Fruit fly (Drosophila melanogaster): ENCODE data around the gene ph-p.

Gene ph-p

DNA sequence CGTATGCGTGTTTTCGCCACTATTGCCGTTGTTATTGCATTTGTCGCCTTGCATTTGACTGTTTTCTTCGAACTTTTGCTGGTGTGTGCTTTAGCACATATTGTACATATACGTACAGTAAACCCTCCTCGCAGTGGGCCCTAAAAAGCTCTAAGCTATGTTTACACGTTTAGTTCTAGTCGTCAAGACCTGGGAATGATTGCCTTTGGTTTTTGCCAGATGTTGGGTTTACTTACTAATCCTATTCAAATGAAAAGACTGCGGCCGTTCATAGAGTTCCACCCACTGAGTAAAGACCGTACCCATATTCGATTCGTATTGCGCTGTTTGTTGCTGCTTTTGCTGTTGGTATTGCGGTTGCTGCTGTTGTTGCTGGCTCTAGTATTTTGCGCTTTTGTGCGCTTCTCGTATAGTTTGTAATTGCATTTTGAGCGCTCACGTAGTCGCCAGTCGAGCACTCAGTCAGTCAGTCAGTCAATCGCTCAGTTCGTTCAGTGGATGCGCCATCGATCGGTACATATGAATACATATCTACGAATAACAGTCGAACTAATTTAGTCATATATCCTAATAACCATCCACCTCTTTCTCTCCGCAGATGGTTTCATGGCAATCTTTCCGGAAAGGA, 30.3 kb downstream of the ph-p start (continued):
- TF ChIP-seq achi (GFP tag; optimal IDR thresholded peaks at IDR 0.05) (peak; percentile 49), CG10631 (GFP tag; optimal IDR thresholded peaks at IDR 0.05) (peak; percentile 10), Blimp-1 (GFP tag; optimal IDR thresholded peaks at IDR 0.05) (no peak), svp (GFP tag) (peak; percentile 9), CG9139 (GFP tag; optimal IDR thresholded peaks at IDR 0.05) (no peak), CG3032 (tag; optimal IDR thresholded peaks at IDR 0.05) (no peak), fd59A (GFP tag; optimal IDR thresholded peaks at IDR 0.05) (no peak), CG6163 (GFP tag; IDR thresholded peaks at IDR 0.05) (peak; percentile 84)

DNA sequence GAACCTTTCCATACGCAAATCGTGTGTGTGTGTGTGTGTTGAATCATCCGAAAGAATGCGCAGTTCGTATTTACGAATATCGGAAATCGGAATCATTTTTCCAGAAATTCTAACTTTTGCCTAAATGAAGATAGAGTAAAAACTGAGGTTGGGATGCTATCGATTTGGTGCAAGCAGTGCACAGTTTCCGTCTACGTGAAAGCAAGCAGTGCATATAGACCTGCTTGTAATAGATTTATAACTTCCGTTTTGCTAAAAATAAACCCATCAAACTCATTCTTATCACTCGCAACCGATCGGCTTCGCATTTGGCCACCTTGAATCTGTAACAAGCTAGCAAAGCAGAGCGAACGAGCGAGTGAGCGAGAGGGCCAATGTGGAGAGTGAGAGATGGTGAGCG, 31.8 kb downstream of the ph-p start:
- TF ChIP-seq cyc (GFP tag; optimal IDR thresholded peaks at IDR 0.05) = no peak
- no peak for TF ChIP-seq dsx (GFP tag; optimal IDR thresholded peaks at IDR 0.05; ENCODE audit: poor library complexity, severe bottlenecking)
- TF ChIP-seq fd59A (GFP tag; optimal IDR thresholded peaks at IDR 0.05) = no peak
- no peak for TF ChIP-seq Sox102F (GFP tag; optimal IDR thresholded peaks at IDR 0.05)
- TF ChIP-seq CG6163 (GFP tag; IDR thresholded peaks at IDR 0.05) = no peak
- TF ChIP-seq Sox14 (GFP tag; optimal IDR thresholded peaks at IDR 0.05) = no peak
- TF ChIP-seq esn (GFP tag; optimal IDR thresholded peaks at IDR 0.05) = no peak
- no peak for TF ChIP-seq CG4318 (GFP tag; optimal IDR thresholded peaks at IDR 0.05)

DNA sequence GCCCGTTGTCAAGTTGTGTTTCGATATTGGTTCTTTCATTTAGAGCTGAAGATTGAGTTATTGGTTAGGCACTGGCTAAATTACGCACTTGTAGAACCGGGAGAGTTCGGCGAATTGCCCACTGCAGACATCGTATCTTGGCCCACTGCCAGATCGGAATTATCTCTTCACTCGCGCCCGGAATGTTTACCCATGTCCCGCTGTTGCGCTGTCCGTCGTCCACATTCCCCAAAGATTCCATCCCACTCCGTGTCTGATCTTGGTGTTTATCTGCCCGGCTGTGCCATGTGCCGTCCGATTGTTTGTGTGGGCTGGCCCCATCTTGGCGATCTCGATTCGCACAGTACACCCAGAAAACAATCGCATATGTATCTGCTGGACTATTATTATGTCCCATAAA, 33.8 kb downstream of the ph-p start:
- TF ChIP-seq CG6808 (GFP tag; optimal IDR thresholded peaks at IDR 0.05) (no peak), Gug (GFP tag; IDR thresholded peaks at IDR 0.05) (no peak), dsx (GFP tag; optimal IDR thresholded peaks at IDR 0.05; ENCODE audit: poor library complexity, severe bottlenecking) (no peak), Eip78C (GFP tag) (no peak), CG8632 (GFP tag; optimal IDR thresholded peaks at IDR 0.05) (no peak), achi (GFP tag; optimal IDR thresholded peaks at IDR 0.05) (no peak), CG32006 (GFP tag; optimal IDR thresholded peaks at IDR 0.05) (no peak), CG6163 (GFP tag; IDR thresholded peaks at IDR 0.05) (no peak), esn (GFP tag; optimal IDR thresholded peaks at IDR 0.05) (no peak), CG15336 (GFP tag; IDR thresholded peaks at IDR 0.05) (no peak), Eip75B (GFP tag; optimal IDR thresholded peaks at IDR 0.05) (no peak), CG7368 (GFP tag; optimal IDR thresholded peaks at IDR 0.05) (no peak), CG11762 (GFP tag; optimal IDR thresholded peaks at IDR 0.05; ENCODE audit: insufficient read depth) (no peak), fkh (GFP tag; optimal IDR thresholded peaks at IDR 0.05) (no peak)

DNA sequence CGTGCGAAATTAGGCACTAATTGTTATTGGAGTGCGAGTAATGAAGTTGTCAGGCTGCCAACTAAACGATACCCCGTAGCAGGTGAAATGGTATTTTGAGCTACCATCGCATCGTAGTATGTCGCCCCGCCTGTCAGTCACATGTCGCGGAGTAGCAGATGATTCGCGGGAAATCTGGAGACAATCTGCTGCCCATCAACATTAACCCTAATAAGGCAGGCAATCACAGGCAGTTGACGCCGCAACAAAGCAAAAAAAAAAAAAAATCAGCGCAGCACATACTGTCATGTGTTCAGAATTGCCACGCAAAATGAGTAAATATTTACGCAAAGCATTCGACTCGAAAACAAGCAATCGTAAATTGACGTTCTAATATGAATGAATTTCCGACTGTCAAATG, 34.3 kb downstream of the ph-p start:
- TF ChIP-seq spab (GFP tag; optimal IDR thresholded peaks at IDR 0.05) (no peak), fkh (GFP tag; optimal IDR thresholded peaks at IDR 0.05) (peak; percentile 51), fd59A (GFP tag; optimal IDR thresholded peaks at IDR 0.05) (no peak)

DNA sequence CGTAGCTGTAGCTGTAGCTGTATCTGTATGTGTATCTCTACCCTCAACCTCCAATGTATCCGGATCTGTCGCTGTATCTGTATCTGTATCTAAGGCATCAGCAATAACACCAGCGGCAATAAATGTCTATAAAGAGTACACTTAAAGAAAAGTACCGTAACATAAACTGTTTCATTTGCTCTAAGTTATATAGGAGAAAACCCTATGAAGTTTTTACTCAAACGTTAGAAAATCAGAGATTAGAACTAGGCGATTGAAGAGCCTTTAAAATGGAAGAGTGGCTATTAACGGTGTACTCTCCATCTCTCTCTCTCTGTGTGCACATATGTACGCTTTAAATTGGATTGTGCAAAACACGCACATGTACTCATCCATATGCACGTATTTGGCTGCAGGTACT, 39.9 kb downstream of the ph-p start:
- TF ChIP-seq CG32006 (GFP tag; optimal IDR thresholded peaks at IDR 0.05) (peak; percentile 45), Eip78C (GFP tag) (peak; percentile 71), CG8632 (GFP tag; optimal IDR thresholded peaks at IDR 0.05) (no peak), CG9139 (GFP tag; optimal IDR thresholded peaks at IDR 0.05) (no peak), CG15336 (GFP tag; IDR thresholded peaks at IDR 0.05) (peak; percentile 55), CG6163 (GFP tag; IDR thresholded peaks at IDR 0.05) (0 out of 3 replicates have a peak, but pooled peaks have one; percentile 32), eg (GFP tag; IDR thresholded peaks at IDR 0.05) (peak; percentile 65), Lpt (GFP tag; optimal IDR thresholded peaks at IDR 0.05) (peak; percentile 21), Hr4 (GFP tag; optimal IDR thresholded peaks at IDR 0.05) (peak; percentile 40)

DNA sequence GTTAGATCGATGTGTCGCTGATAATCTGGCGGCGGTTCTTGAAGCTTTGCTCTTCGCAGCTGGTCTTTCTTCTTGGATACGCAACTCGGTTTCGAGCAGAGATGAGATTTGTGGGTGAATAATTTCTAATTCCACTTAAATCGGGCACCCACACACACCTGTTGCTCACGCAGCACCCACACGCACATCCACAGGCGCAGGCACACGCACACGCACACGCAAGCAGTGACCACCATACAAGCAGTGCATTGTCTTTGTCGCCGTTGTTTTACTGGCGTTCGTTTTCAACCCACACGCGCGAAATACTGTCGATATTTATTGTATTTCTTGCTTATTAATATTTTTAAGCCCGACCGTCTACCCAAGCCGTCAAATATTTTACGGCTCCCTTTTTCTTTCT, 41.8 kb downstream of the ph-p start:
- no peak for TF ChIP-seq ss (GFP tag; optimal IDR thresholded peaks at IDR 0.05)
- TF ChIP-seq Sox14 (GFP tag; optimal IDR thresholded peaks at IDR 0.05) = peak; percentile 10

Measured in whole organism, prepupa.